Fruit fly (Drosophila melanogaster): ENCODE measurements around the gene ChLD3.
A peak's percentile ranks its signal among the peaks of the same experiment; 100 is the strongest.

Gene ChLD3

dm6 chr2L:16738206-16738900, at the start of gene ChLD3, which contains the start of gene glu:
Gene ChLD3, plus strand, starts transcription at chr2L:16738850.
Gene glu, minus strand, starts transcription at chr2L:16738388.
- TF ChIP-seq N (GFP tag; optimal IDR thresholded peaks at IDR 0.05) = no peak
- TF ChIP-seq Jra (GFP tag; optimal IDR thresholded peaks at IDR 0.05) = no peak
- no peak for TF ChIP-seq Myc (optimal IDR thresholded peaks at IDR 0.05)
- TF ChIP-seq Hr83 (GFP tag; optimal IDR thresholded peaks at IDR 0.05; ENCODE audit: poor library complexity, severe bottlenecking) = no peak
- TF ChIP-seq Dif (GFP tag; optimal IDR thresholded peaks at IDR 0.05; ENCODE audit: partially characterized antibody) = no peak
- no peak for TF ChIP-seq Hr78 (GFP tag; optimal IDR thresholded peaks at IDR 0.05)
- TF ChIP-seq dl (GFP tag; optimal IDR thresholded peaks at IDR 0.05; ENCODE audit: insufficient read depth in 1 of 2, partially characterized antibody in 2 of 2) = no peak
- TF ChIP-seq CG9705 (GFP tag; optimal IDR thresholded peaks at IDR 0.05) = no peak
- TF ChIP-seq h (GFP tag; optimal IDR thresholded peaks at IDR 0.05) = no peak
- no peak for TF ChIP-seq sage (GFP tag; optimal IDR thresholded peaks at IDR 0.05)
- TF ChIP-seq Sp1 (GFP tag; optimal IDR thresholded peaks at IDR 0.05) = no peak
- no peak for TF ChIP-seq dsf (GFP tag; optimal IDR thresholded peaks at IDR 0.05; ENCODE audit: borderline replicate concordance)
- TF ChIP-seq foxo (GFP tag; optimal IDR thresholded peaks at IDR 0.05) = no peak
- no peak for TF ChIP-seq Rel (GFP tag; optimal IDR thresholded peaks at IDR 0.05)
- TF ChIP-seq Rel (tag; optimal IDR thresholded peaks at IDR 0.05) = no peak
- no peak for TF ChIP-seq fru (GFP tag; optimal IDR thresholded peaks at IDR 0.05)
- no peak for TF ChIP-seq usp (GFP tag; optimal IDR thresholded peaks at IDR 0.05)
- no peak for TF ChIP-seq Hnf4 (GFP tag; optimal IDR thresholded peaks at IDR 0.05)

dm6 chr2L:16689800-16690618, 48.6 kb upstream of the ChLD3 start:
- TF ChIP-seq Rel (GFP tag; optimal IDR thresholded peaks at IDR 0.05) (peak; percentile 51), Rel (tag; optimal IDR thresholded peaks at IDR 0.05) (no peak), rgr (GFP tag; optimal IDR thresholded peaks at IDR 0.05) (peak; percentile 48), CrebA (GFP tag; optimal IDR thresholded peaks at IDR 0.05; ENCODE audit: borderline replicate concordance) (no peak), Hr83 (GFP tag; optimal IDR thresholded peaks at IDR 0.05; ENCODE audit: poor library complexity, severe bottlenecking) (no peak), ey (GFP tag; optimal IDR thresholded peaks at IDR 0.05) (peak; percentile 67), lola (GFP tag; optimal IDR thresholded peaks at IDR 0.05) (no peak), Dif (GFP tag; optimal IDR thresholded peaks at IDR 0.05; ENCODE audit: partially characterized antibody) (peak; percentile 41), N (GFP tag; optimal IDR thresholded peaks at IDR 0.05) (no peak), sv (GFP tag; optimal IDR thresholded peaks at IDR 0.05) (no peak), CG9705 (GFP tag; optimal IDR thresholded peaks at IDR 0.05) (no peak), Sp1 (GFP tag; optimal IDR thresholded peaks at IDR 0.05) (peak; percentile 4), pan (optimal IDR thresholded peaks at IDR 0.05) (no peak), dl (GFP tag; optimal IDR thresholded peaks at IDR 0.05; ENCODE audit: insufficient read depth in 1 of 2, partially characterized antibody in 2 of 2) (peak; percentile 25 to 65), brk (GFP tag; optimal IDR thresholded peaks at IDR 0.05) (no peak), GATAd (GFP tag; optimal IDR thresholded peaks at IDR 0.05) (no peak), psq (GFP tag; optimal IDR thresholded peaks at IDR 0.05) (peak; percentile 96), dmrt93B (GFP tag; optimal IDR thresholded peaks at IDR 0.05) (no peak), Mio (GFP tag; optimal IDR thresholded peaks at IDR 0.05) (no peak), Hnf4 (GFP tag; optimal IDR thresholded peaks at IDR 0.05) (peak; percentile 30), woc (GFP tag; optimal IDR thresholded peaks at IDR 0.05) (peak; percentile 74), Dfd (GFP tag; optimal IDR thresholded peaks at IDR 0.05) (no peak), CG32264 (GFP tag; optimal IDR thresholded peaks at IDR 0.05) (peak; percentile 19), Vsx2 (GFP tag; optimal IDR thresholded peaks at IDR 0.05; ENCODE audit: partially characterized antibody) (no peak), dsf (GFP tag; optimal IDR thresholded peaks at IDR 0.05; ENCODE audit: borderline replicate concordance) (no peak), br (GFP tag; optimal IDR thresholded peaks at IDR 0.05) (peak; percentile 19), Hr78 (GFP tag; optimal IDR thresholded peaks at IDR 0.05) (no peak), Myc (optimal IDR thresholded peaks at IDR 0.05) (no peak), h (GFP tag; optimal IDR thresholded peaks at IDR 0.05) (peak; percentile 73), foxo (GFP tag; optimal IDR thresholded peaks at IDR 0.05) (peak in 1 of 2 experiments; percentile 28), HLH106 (tag; optimal IDR thresholded peaks at IDR 0.05) (no peak), Abd-B (GFP tag; optimal IDR thresholded peaks at IDR 0.05) (no peak), usp (GFP tag; optimal IDR thresholded peaks at IDR 0.05) (no peak), sage (GFP tag; optimal IDR thresholded peaks at IDR 0.05) (no peak), Jra (GFP tag; optimal IDR thresholded peaks at IDR 0.05) (peak; percentile 30), tai (GFP tag; optimal IDR thresholded peaks at IDR 0.05) (no peak), OdsH (GFP tag; optimal IDR thresholded peaks at IDR 0.05) (peak; percentile 44), jim (GFP tag; optimal IDR thresholded peaks at IDR 0.05) (no peak), fru (GFP tag; optimal IDR thresholded peaks at IDR 0.05) (peak; percentile 59)

Measured in whole organism, wandering third instar larva.